Worm (Caenorhabditis elegans) whole organism, mixed stage, embryonic: ENCODE measurements around the gene K09E9.7.

Source experiments
- elt-3 ChIP-seq: fragments of 150-350 bp; optimal IDR thresholded peaks from 2 replicates; lab custom pipeline; 2014; ENCODE audit warnings: missing biosample characterization, missing genetic modification characterization
- flh-1 ChIP-seq: fragments of 200-800 bp; sonication (Bioruptor generic); optimal IDR thresholded peaks from 2 replicates; lab custom pipeline; 2018; ENCODE audit warnings: mild to moderate bottlenecking, missing genetic modification characterization, moderate library complexity, missing compliant biosample characterization
- mep-1 ChIP-seq: fragments of 150-350 bp; optimal IDR thresholded peaks from 2 replicates; lab custom pipeline; 2017; ENCODE audit warnings: missing biosample characterization, missing genetic modification reagents, missing genetic modification characterization, inconsistent platforms
- nhr-237 ChIP-seq: fragments of 150-350 bp; optimal IDR thresholded peaks from 2 replicates; lab custom pipeline; 2014; ENCODE audit warnings: missing biosample characterization, missing genetic modification characterization
- snpc-4 ChIP-seq: fragments of 150-350 bp; optimal IDR thresholded peaks from 2 replicates; lab custom pipeline; 2014; ENCODE audit warnings: missing biosample characterization, missing genetic modification characterization
- unc-62 ChIP-seq: fragments of 150-350 bp; optimal IDR thresholded peaks from 2 replicates; lab custom pipeline; 2014; ENCODE audit warnings: missing biosample characterization, missing genetic modification reagents, missing genetic modification characterization

DNA sequence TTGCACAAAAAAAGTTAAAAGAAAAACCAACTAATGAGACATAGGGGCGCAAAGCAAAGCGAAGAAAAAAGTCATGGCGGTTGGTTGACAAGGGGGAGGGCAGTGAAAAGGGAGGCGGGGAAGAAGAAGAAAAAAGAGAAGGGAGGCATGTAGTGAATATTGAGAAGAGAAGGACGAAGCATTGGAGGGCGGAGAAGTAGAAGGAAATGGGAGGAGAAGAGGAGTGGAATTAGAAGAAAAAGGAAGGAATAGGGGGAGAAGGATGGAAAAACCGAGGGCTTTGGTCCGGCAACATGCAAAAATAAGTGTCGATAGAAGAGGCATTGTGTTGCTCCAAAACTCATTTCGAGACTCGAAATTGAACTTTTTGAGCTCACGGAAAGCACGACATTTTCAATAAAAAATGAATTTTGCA lies 9.9 kb upstream of the K09E9.7 start:
- TF ChIP-seq elt-3 (no peak), unc-62 (GFP tag; lab: Kevin White, UChicago) (no peak), snpc-4 (tag; lab: Kevin White, UChicago) (no peak), mep-1 (tag; lab: Kevin White, UChicago) (no peak), flh-1 (no peak), nhr-237 (tag; lab: Kevin White, UChicago) (no peak)
